Fruit fly (Drosophila melanogaster) whole organism, embryonic: Measurements from ENCODE around the gene rno.

ENCODE experiments used
- CG1024 ChIP-seq: fragments of 200-800 bp; sonication (Bioruptor generic); IDR thresholded peaks from 2 replicates; pipeline ENCODE4 v1.3.6; 2022; ENCODE audit warnings: missing biosample characterization, missing genetic modification characterization
- CG10979 ChIP-seq: fragments of 200-800 bp; sonication (Bioruptor generic); optimal IDR thresholded peaks from 2 replicates; lab custom pipeline; 2018; ENCODE audit warnings: missing biosample characterization, mild to moderate bottlenecking, missing genetic modification characterization, moderate library complexity
- CG31388 ChIP-seq: fragments of 200-800 bp; sonication (Bioruptor generic); optimal IDR thresholded peaks from 2 replicates; lab custom pipeline; 2016; ENCODE audit warnings: missing biosample characterization, missing genetic modification characterization
- Dbx ChIP-seq: fragments of 200-800 bp; sonication (Bioruptor generic); IDR thresholded peaks from 3 replicates; pipeline ENCODE4 v1.3.6; 2022; ENCODE audit warnings: missing biosample characterization, missing genetic modification characterization
- Gug ChIP-seq: fragments of 200-800 bp; sonication (Bioruptor generic); IDR thresholded peaks from 4 replicates; pipeline ENCODE4 v1.3.6; 2022; ENCODE audit warnings: missing biosample characterization, missing genetic modification characterization
- bcd ChIP-seq: fragments of 200-800 bp; sonication (Bioruptor generic); optimal IDR thresholded peaks from 2 replicates; lab custom pipeline; 2017; ENCODE audit warnings: missing biosample characterization, mild to moderate bottlenecking, missing genetic modification characterization
- cas ChIP-seq: fragments of 200-800 bp; sonication (Bioruptor generic); IDR thresholded peaks from 2 replicates; pipeline ENCODE4 v1.3.6; 2022; ENCODE audit warnings: missing biosample characterization, missing genetic modification characterization
- hb ChIP-seq: fragments of 200-800 bp; sonication (Bioruptor generic); IDR thresholded peaks from 3 replicates; pipeline ENCODE4 v1.3.6; 2022; ENCODE audit warnings: missing biosample characterization, missing genetic modification characterization; ENCODE audit not compliant: partially characterized antibody
- stwl ChIP-seq: fragments of 200-800 bp; sonication (Bioruptor generic); optimal IDR thresholded peaks from 3 replicates; lab custom pipeline; 2018; ENCODE audit warnings: missing biosample characterization, mild to moderate bottlenecking, missing genetic modification characterization, moderate library complexity
- tio ChIP-seq: fragments of 200-800 bp; sonication (Bioruptor generic); optimal IDR thresholded peaks from 2 replicates; lab custom pipeline; 2017; ENCODE audit warnings: missing biosample characterization, missing genetic modification characterization, inconsistent platforms

rno gene

dm6 chr3L:137596-138169, 61.9 kb downstream of the rno start (continued):
- TF ChIP-seq hb (GFP tag; lab: Robert Waterston, UW): no peak
- no peak for TF ChIP-seq bcd (GFP tag; lab: Kevin White, UChicago)
- no peak for TF ChIP-seq CG1024 (GFP tag; lab: Robert Waterston, UW)
- TF ChIP-seq CG31388: no peak
- TF ChIP-seq tio (GFP tag; lab: Kevin White, UChicago): no peak
- no peak for TF ChIP-seq Gug (GFP tag; lab: Robert Waterston, UW)
- TF ChIP-seq stwl: no peak
- TF ChIP-seq CG10979: no peak
- no peak for TF ChIP-seq cas (GFP tag; lab: Robert Waterston, UW)
- TF ChIP-seq Dbx (GFP tag; lab: Robert Waterston, UW): no peak
